Fruit fly (Drosophila melanogaster): ENCODE measurements around the gene Xrp1.
A peak's percentile ranks its signal among the peaks of the same experiment; 100 is the strongest.

Gene Xrp1

DNA sequence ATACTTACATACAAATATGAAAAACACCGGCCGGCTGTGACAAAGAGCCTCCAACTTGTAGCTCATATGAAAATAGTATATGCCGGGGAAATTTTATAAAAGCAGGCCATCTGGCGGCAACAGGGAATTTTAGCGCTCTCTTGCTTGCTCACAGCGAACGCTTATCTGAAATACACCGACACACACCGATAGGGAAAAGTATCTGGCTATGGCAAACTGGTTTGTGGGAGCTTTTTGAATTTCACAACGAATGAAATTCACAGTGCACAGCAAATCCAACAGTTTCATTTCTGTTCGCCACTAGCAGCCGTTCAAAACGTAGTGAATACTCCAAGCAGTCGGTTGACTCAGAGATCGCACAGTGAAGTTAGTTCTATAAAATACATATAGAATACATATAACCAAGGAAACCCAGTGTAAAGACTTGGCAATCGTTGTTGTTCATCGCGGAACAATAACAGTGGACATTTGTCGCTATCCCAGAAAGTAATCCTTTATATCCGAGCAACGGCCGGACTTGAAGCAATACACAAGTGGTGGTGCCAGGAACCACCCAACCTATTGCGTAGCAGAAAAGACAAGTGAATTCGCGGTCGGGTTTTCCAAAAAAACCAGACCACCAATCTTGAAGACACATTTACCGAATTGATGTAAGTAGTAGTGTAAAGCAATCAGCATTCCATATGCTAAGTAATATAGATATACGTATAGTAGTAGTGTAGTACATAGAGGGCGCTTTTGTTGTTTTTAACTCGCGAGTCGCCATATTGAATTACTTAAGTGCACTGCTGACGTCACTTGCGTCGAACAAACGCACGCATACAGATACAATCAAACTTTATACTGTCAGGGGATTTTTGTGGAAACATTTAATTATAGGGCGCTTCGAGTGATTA lies 3.5 kb downstream of the Xrp1 start (continued):
- no peak for TF ChIP-seq CG2202 (tag; optimal IDR thresholded peaks at IDR 0.05)
- peak; percentile 40 for TF ChIP-seq CG17385 (GFP tag; optimal IDR thresholded peaks at IDR 0.05)
- no peak for TF ChIP-seq Nf-YA (GFP tag; IDR thresholded peaks at IDR 0.05)
- no peak for TF ChIP-seq CG10431 (GFP tag; optimal IDR thresholded peaks at IDR 0.05)
- TF ChIP-seq CG6765 (GFP tag; optimal IDR thresholded peaks at IDR 0.05): peak; percentile 1
- TF ChIP-seq dmrt99B (tag; optimal IDR thresholded peaks at IDR 0.05): peak; percentile 1
- TF ChIP-seq HmgZ (tag; optimal IDR thresholded peaks at IDR 0.05): peak; percentile 53
- peak; percentile 44 for TF ChIP-seq kay (GFP tag; optimal IDR thresholded peaks at IDR 0.05)
- peak; percentile 35; the same call in 2 of the 3 replicates for TF ChIP-seq so (GFP tag; IDR thresholded peaks at IDR 0.05)
- no peak for TF ChIP-seq CG16779 (GFP tag; IDR thresholded peaks at IDR 0.05)
- TF ChIP-seq CG3726 (GFP tag; IDR thresholded peaks at IDR 0.05): no peak
- TF ChIP-seq Asciz (GFP tag; optimal IDR thresholded peaks at IDR 0.05): no peak
- TF ChIP-seq sc (optimal IDR thresholded peaks at IDR 0.05): no peak
- no peak for TF ChIP-seq sc (GFP tag; optimal IDR thresholded peaks at IDR 0.05)
- TF ChIP-seq CTCF (GFP tag; optimal IDR thresholded peaks at IDR 0.05): peak; percentile 92
- peak; percentile 6 for TF ChIP-seq twi (tag; optimal IDR thresholded peaks at IDR 0.05)
- no peak for TF ChIP-seq CG1529 (GFP tag; optimal IDR thresholded peaks at IDR 0.05)
- no peak for TF ChIP-seq CG7963 (GFP tag; IDR thresholded peaks at IDR 0.05; ENCODE audit: partially characterized antibody)
- TF ChIP-seq otp (GFP tag; IDR thresholded peaks at IDR 0.05): 0 out of 3 replicates have a peak, but pooled peaks have one; percentile 7
- TF ChIP-seq cwo (GFP tag; optimal IDR thresholded peaks at IDR 0.05): peak; percentile 38
- no peak for TF ChIP-seq Doc2 (GFP tag; IDR thresholded peaks at IDR 0.05)
- no peak for TF ChIP-seq Sox100B (GFP tag; optimal IDR thresholded peaks at IDR 0.05)
- TF ChIP-seq CG4424 (GFP tag; optimal IDR thresholded peaks at IDR 0.05): no peak
- TF ChIP-seq knrl (GFP tag; IDR thresholded peaks at IDR 0.05; ENCODE audit: partially characterized antibody): peak; percentile 16; the same call in 1 of the 3 replicates
- peak in 1 of 2 experiments; percentile 41 for TF ChIP-seq dpn (GFP tag; optimal IDR thresholded peaks at IDR 0.05)
- peak; percentile 14 for TF ChIP-seq Myb (GFP tag; optimal IDR thresholded peaks at IDR 0.05)
- peak; percentile 27; the same call in 1 of the 2 replicates for TF ChIP-seq CG14441 (GFP tag; IDR thresholded peaks at IDR 0.05)
- TF ChIP-seq tx (GFP tag; optimal IDR thresholded peaks at IDR 0.05): no peak
- no peak for TF ChIP-seq pho (GFP tag; optimal IDR thresholded peaks at IDR 0.05)
- no peak for TF ChIP-seq Ets97D (GFP tag; optimal IDR thresholded peaks at IDR 0.05)
- peak; percentile 32 for TF ChIP-seq lbe (GFP tag; optimal IDR thresholded peaks at IDR 0.05)
- no peak for TF ChIP-seq cato (GFP tag; optimal IDR thresholded peaks at IDR 0.05; ENCODE audit: borderline replicate concordance)
- TF ChIP-seq CG5245 (GFP tag; optimal IDR thresholded peaks at IDR 0.05): no peak
- peak; percentile 46 for TF ChIP-seq abd-A (tag; optimal IDR thresholded peaks at IDR 0.05)
- no peak for TF ChIP-seq Awh (GFP tag; IDR thresholded peaks at IDR 0.05)
- no peak for TF ChIP-seq CG4404 (GFP tag; IDR thresholded peaks at IDR 0.05)
- TF ChIP-seq Taf1 (GFP tag; IDR thresholded peaks at IDR 0.05): no peak
- no peak for TF ChIP-seq nerfin-2 (GFP tag; IDR thresholded peaks at IDR 0.05; ENCODE audit: partially characterized antibody)
- no peak for TF ChIP-seq danr (GFP tag; IDR thresholded peaks at IDR 0.05)
- TF ChIP-seq CG34224 (GFP tag; IDR thresholded peaks at IDR 0.05; ENCODE audit: partially characterized antibody): peak; percentile 53; the same call in 2 of the 3 replicates
- TF ChIP-seq tna (GFP tag; IDR thresholded peaks at IDR 0.05; ENCODE audit: partially characterized antibody): no peak
- TF ChIP-seq Oaz (GFP tag; IDR thresholded peaks at IDR 0.05): no peak
- TF ChIP-seq sug (tag; optimal IDR thresholded peaks at IDR 0.05): peak; percentile 9
- TF ChIP-seq CG42726 (GFP tag; IDR thresholded peaks at IDR 0.05; ENCODE audit: partially characterized antibody): no peak; the same call in 1 of the 2 replicates
- TF ChIP-seq CG12659 (GFP tag; optimal IDR thresholded peaks at IDR 0.05): peak; percentile 9
- TF ChIP-seq B-H2 (GFP tag; optimal IDR thresholded peaks at IDR 0.05): peak; percentile 34
- peak; percentile 39; the same call in 1 of the 2 replicates for TF ChIP-seq CG32532 (GFP tag; IDR thresholded peaks at IDR 0.05)
- no peak for TF ChIP-seq CG1602 (GFP tag; optimal IDR thresholded peaks at IDR 0.05)
- TF ChIP-seq salm (tag; optimal IDR thresholded peaks at IDR 0.05): no peak

All from whole organism, embryonic.